Worm (Caenorhabditis elegans) whole organism, young adult: ENCODE measurements around the gene eelo-2.

Source experiments
- F49E8.2 ChIP-seq: sonication (generic microtip); optimal IDR thresholded peaks from 3 replicates; lab custom pipeline; 2017; ENCODE audit warnings: missing genetic modification characterization, mild to moderate bottlenecking, missing compliant biosample characterization, antibody characterized with exemption, moderate library complexity; ENCODE audit not compliant: insufficient read depth
- Y53F4B.3 ChIP-seq: fragments of 200-800 bp; sonication (Bioruptor generic); IDR thresholded peaks from 2 replicates; pipeline ENCODE4 v1.3.6; 2022; ENCODE audit warnings: missing genetic modification reagents, missing genetic modification characterization, missing compliant biosample characterization
- Y56A3A.18 ChIP-seq: fragments of 200-800 bp; sonication (Bioruptor generic); IDR thresholded peaks from 2 replicates; pipeline ENCODE4 v1.3.6; 2022; ENCODE audit warnings: missing genetic modification reagents, missing genetic modification characterization, missing compliant biosample characterization
- chd-7 ChIP-seq: sonication (generic microtip); optimal IDR thresholded peaks from 2 replicates; lab custom pipeline; 2016; ENCODE audit warnings: mild to moderate bottlenecking, missing genetic modification characterization, moderate library complexity, missing compliant biosample characterization
- dpl-1 ChIP-seq: fragments of 150-350 bp; optimal IDR thresholded peaks from 2 replicates; lab custom pipeline; 2014; ENCODE audit warnings: missing biosample characterization, missing genetic modification reagents, missing genetic modification characterization
- egrh-3 ChIP-seq: fragments of 200-800 bp; sonication (Bioruptor generic); IDR thresholded peaks from 2 replicates; pipeline ENCODE4 v1.3.6; 2022; ENCODE audit warnings: missing genetic modification reagents, missing genetic modification characterization, missing compliant biosample characterization
- hrde-1 ChIP-seq: sonication (generic microtip); optimal IDR thresholded peaks from 2 replicates; lab custom pipeline; 2016; ENCODE audit warnings: missing genetic modification characterization, mild to moderate bottlenecking, missing compliant biosample characterization, moderate library complexity, missing genotype, missing genetic modification reagents, borderline replicate concordance
- let-607 ChIP-seq, 2 experiments: fragments of 200-800 bp in 1 of 2; sonication (Bioruptor generic) in 1 of 2; sonication (generic microtip) in 1 of 2; optimal IDR thresholded peaks; 2 replicates each; lab custom pipeline; 2016 to 2018; ENCODE audit warnings: mild to moderate bottlenecking in 2 of 2, missing compliant biosample characterization in 2 of 2, missing genetic modification characterization in 2 of 2, moderate library complexity in 2 of 2, missing genotype in 1 of 2
- lir-1 ChIP-seq: fragments of 200-800 bp; sonication (Bioruptor generic); conservative IDR thresholded peaks from 2 replicates; pipeline ENCODE4 v1.3.6; 2022; ENCODE audit warnings: missing genetic modification reagents, missing genetic modification characterization, missing compliant biosample characterization
- lsl-1 ChIP-seq: fragments of 200-800 bp; sonication (Bioruptor generic); optimal IDR thresholded peaks from 2 replicates; lab custom pipeline; 2018; ENCODE audit warnings: mild to moderate bottlenecking, missing genetic modification characterization, moderate library complexity, missing compliant biosample characterization
- mxl-1 ChIP-seq: sonication (generic microtip); optimal IDR thresholded peaks from 2 replicates; lab custom pipeline; 2016; ENCODE audit warnings: missing genetic modification characterization, missing compliant biosample characterization
- rcor-1 ChIP-seq: fragments of 200-800 bp; sonication (Bioruptor generic); IDR thresholded peaks from 2 replicates; pipeline ENCODE4 v1.3.6; 2022; ENCODE audit warnings: missing genetic modification reagents, missing genetic modification characterization, missing compliant biosample characterization
- repo-1 ChIP-seq: sonication (generic microtip); optimal IDR thresholded peaks from 2 replicates; lab custom pipeline; 2017; ENCODE audit warnings: mild to moderate bottlenecking, missing genetic modification characterization, missing compliant biosample characterization
- unc-130 ChIP-seq: sonication (generic microtip); optimal IDR thresholded peaks from 2 replicates; lab custom pipeline; 2016; ENCODE audit warnings: missing genetic modification reagents, missing genetic modification characterization, missing compliant biosample characterization

ce11 chrIV:17277459-17278173 lies 27.7 kb downstream of the eelo-2 start:
- no peak for TF ChIP-seq repo-1 (tag; lab: Kevin White, UChicago)
- TF ChIP-seq F49E8.2 (tag; lab: Kevin White, UChicago): no peak
- TF ChIP-seq lir-1 (GFP tag; lab: Robert Waterston, UW): no peak
- no peak for TF ChIP-seq hrde-1 (tag; lab: Kevin White, UChicago)
- TF ChIP-seq unc-130 (GFP tag; lab: Kevin White, UChicago): no peak
- no peak for TF ChIP-seq Y53F4B.3 (GFP tag; lab: Robert Waterston, UW)
- TF ChIP-seq chd-7 (tag; lab: Kevin White, UChicago): no peak
- no peak for TF ChIP-seq mxl-1 (tag; lab: Kevin White, UChicago)
- no peak for TF ChIP-seq egrh-3 (GFP tag; lab: Robert Waterston, UW)
- TF ChIP-seq Y56A3A.18 (GFP tag; lab: Robert Waterston, UW): no peak
- TF ChIP-seq let-607 (tag; optimal IDR thresholded peaks at IDR 0.05; lab: Kevin White, UChicago): no peak
- no peak for TF ChIP-seq dpl-1 (GFP tag; lab: Kevin White, UChicago)
- no peak for TF ChIP-seq lsl-1 (GFP tag; lab: Kevin White, UChicago)
- TF ChIP-seq rcor-1 (GFP tag; lab: Robert Waterston, UW): no peak
